Worm (Caenorhabditis elegans) whole organism, mixed stage, embryonic: ENCODE data around the gene ops-1.

ENCODE experiments used
- M03D4.4 ChIP-seq: sonication (generic microtip); optimal IDR thresholded peaks from 2 replicates; lab custom pipeline; 2017; ENCODE audit warnings: mild to moderate bottlenecking, missing genetic modification characterization, missing compliant biosample characterization
- bed-3 ChIP-seq: fragments of 200-800 bp; sonication (Bioruptor generic); optimal IDR thresholded peaks from 3 replicates; lab custom pipeline; 2018; ENCODE audit warnings: mild to moderate bottlenecking, missing genetic modification characterization, moderate library complexity, missing compliant biosample characterization
- blmp-1 ChIP-seq: fragments of 150-350 bp; optimal IDR thresholded peaks from 2 replicates; lab custom pipeline; 2014; ENCODE audit warnings: missing biosample characterization, missing genetic modification characterization
- ceh-39 ChIP-seq: fragments of 150-350 bp; optimal IDR thresholded peaks from 2 replicates; lab custom pipeline; 2014; ENCODE audit warnings: missing biosample characterization, missing genetic modification characterization
- ceh-43 ChIP-seq: fragments of 200-800 bp; sonication (Bioruptor generic); optimal IDR thresholded peaks from 2 replicates; lab custom pipeline; 2018; ENCODE audit warnings: mild to moderate bottlenecking, missing genetic modification characterization, moderate library complexity, missing compliant biosample characterization
- ceh-83 ChIP-seq: fragments of 200-800 bp; sonication (Bioruptor generic); optimal IDR thresholded peaks from 2 replicates; lab custom pipeline; 2018; ENCODE audit warnings: mild to moderate bottlenecking, missing genetic modification characterization, missing compliant biosample characterization
- ces-1 ChIP-seq: fragments of 150-350 bp; optimal IDR thresholded peaks from 2 replicates; lab custom pipeline; 2014; ENCODE audit warnings: missing biosample characterization, missing genetic modification reagents, missing genetic modification characterization
- cnd-1 ChIP-seq: fragments of 200-800 bp; sonication (Bioruptor generic); optimal IDR thresholded peaks from 2 replicates; lab custom pipeline; 2018; ENCODE audit warnings: mild to moderate bottlenecking, missing genetic modification characterization, missing compliant biosample characterization
- drap-1 ChIP-seq: fragments of 200-800 bp; sonication (Bioruptor generic); optimal IDR thresholded peaks from 3 replicates; lab custom pipeline; 2018; ENCODE audit warnings: mild to moderate bottlenecking, missing genetic modification characterization, missing compliant biosample characterization
- elt-1 ChIP-seq: sonication (generic microtip); optimal IDR thresholded peaks from 2 replicates; lab custom pipeline; 2017; ENCODE audit warnings: missing genetic modification characterization, mild to moderate bottlenecking, missing compliant biosample characterization, antibody characterized with exemption, moderate library complexity, borderline replicate concordance; ENCODE audit not compliant: insufficient read depth
- elt-3 ChIP-seq: fragments of 150-350 bp; optimal IDR thresholded peaks from 2 replicates; lab custom pipeline; 2014; ENCODE audit warnings: missing biosample characterization, missing genetic modification characterization
- flh-1 ChIP-seq: fragments of 200-800 bp; sonication (Bioruptor generic); optimal IDR thresholded peaks from 2 replicates; lab custom pipeline; 2018; ENCODE audit warnings: mild to moderate bottlenecking, missing genetic modification characterization, moderate library complexity, missing compliant biosample characterization
- ham-2 ChIP-seq: fragments of 200-800 bp; sonication (Bioruptor generic); optimal IDR thresholded peaks from 2 replicates; lab custom pipeline; 2018; ENCODE audit warnings: mild to moderate bottlenecking, missing genetic modification characterization, missing compliant biosample characterization
- hlh-1 ChIP-seq: fragments of 150-350 bp; optimal IDR thresholded peaks from 2 replicates; lab custom pipeline; 2014; ENCODE audit warnings: missing biosample characterization, missing genetic modification reagents, missing genetic modification characterization
- lin-13 ChIP-seq: fragments of 150-350 bp; optimal IDR thresholded peaks from 2 replicates; lab custom pipeline; 2014; ENCODE audit warnings: missing biosample characterization, missing genetic modification characterization
- lin-32 ChIP-seq: fragments of 200-800 bp; sonication (Bioruptor generic); optimal IDR thresholded peaks from 2 replicates; lab custom pipeline; 2018; ENCODE audit warnings: mild to moderate bottlenecking, missing genetic modification characterization, missing compliant biosample characterization
- lsy-2 ChIP-seq: fragments of 150-350 bp; optimal IDR thresholded peaks from 2 replicates; lab custom pipeline; 2014; ENCODE audit warnings: missing biosample characterization, missing genetic modification characterization
- mab-5 ChIP-seq: fragments of 150-350 bp; optimal IDR thresholded peaks from 2 replicates; lab custom pipeline; 2014; ENCODE audit warnings: missing biosample characterization, missing genetic modification characterization
- mep-1 ChIP-seq: fragments of 150-350 bp; optimal IDR thresholded peaks from 2 replicates; lab custom pipeline; 2017; ENCODE audit warnings: missing biosample characterization, missing genetic modification reagents, missing genetic modification characterization, inconsistent platforms
- mls-2 ChIP-seq: sonication (generic microtip); optimal IDR thresholded peaks from 2 replicates; lab custom pipeline; 2016; ENCODE audit warnings: mild to moderate bottlenecking, missing genetic modification characterization, moderate library complexity, missing compliant biosample characterization
- nhr-12 ChIP-seq: fragments of 150-350 bp; optimal IDR thresholded peaks from 2 replicates; lab custom pipeline; 2014; ENCODE audit warnings: missing biosample characterization, missing genetic modification characterization
- nhr-2 ChIP-seq: fragments of 150-350 bp; optimal IDR thresholded peaks from 2 replicates; lab custom pipeline; 2014; ENCODE audit warnings: missing biosample characterization, missing genetic modification characterization
- nhr-237 ChIP-seq: fragments of 150-350 bp; optimal IDR thresholded peaks from 2 replicates; lab custom pipeline; 2014; ENCODE audit warnings: missing biosample characterization, missing genetic modification characterization
- nhr-28 ChIP-seq: fragments of 150-350 bp; optimal IDR thresholded peaks from 2 replicates; lab custom pipeline; 2014; ENCODE audit warnings: missing biosample characterization, missing genetic modification characterization
- nhr-76 ChIP-seq: sonication (generic microtip); optimal IDR thresholded peaks from 2 replicates; lab custom pipeline; 2017; ENCODE audit warnings: missing biosample characterization, missing genetic modification characterization
- pha-4 ChIP-seq: fragments of 150-350 bp; optimal IDR thresholded peaks from 2 replicates; lab custom pipeline; 2018; ENCODE audit warnings: missing biosample characterization, missing genetic modification reagents, missing genetic modification characterization
- sem-2 ChIP-seq: fragments of 200-800 bp; sonication (Bioruptor generic); optimal IDR thresholded peaks from 2 replicates; lab custom pipeline; 2018; ENCODE audit warnings: mild to moderate bottlenecking, missing genetic modification characterization, missing compliant biosample characterization
- snpc-4 ChIP-seq: fragments of 150-350 bp; optimal IDR thresholded peaks from 2 replicates; lab custom pipeline; 2014; ENCODE audit warnings: missing biosample characterization, missing genetic modification characterization
- sptf-1 ChIP-seq: sonication (generic microtip); optimal IDR thresholded peaks from 2 replicates; lab custom pipeline; 2017; ENCODE audit warnings: mild to moderate bottlenecking, missing genetic modification characterization, moderate library complexity, missing compliant biosample characterization
- tbx-8 ChIP-seq: fragments of 200-800 bp; sonication (Bioruptor generic); optimal IDR thresholded peaks from 2 replicates; lab custom pipeline; 2018; ENCODE audit warnings: mild to moderate bottlenecking, missing genetic modification characterization, moderate library complexity, missing compliant biosample characterization
- unc-120 ChIP-seq: sonication (generic microtip); optimal IDR thresholded peaks from 2 replicates; lab custom pipeline; 2017; ENCODE audit warnings: missing genetic modification characterization, missing compliant biosample characterization; ENCODE audit not compliant: poor library complexity, severe bottlenecking
- unc-39 ChIP-seq: fragments of 150-350 bp; optimal IDR thresholded peaks from 2 replicates; lab custom pipeline; 2014; ENCODE audit warnings: missing biosample characterization, missing genetic modification characterization
- unc-62 ChIP-seq: fragments of 150-350 bp; optimal IDR thresholded peaks from 2 replicates; lab custom pipeline; 2014; ENCODE audit warnings: missing biosample characterization, missing genetic modification reagents, missing genetic modification characterization
- zip-8 ChIP-seq: fragments of 150-350 bp; optimal IDR thresholded peaks from 2 replicates; lab custom pipeline; 2014; ENCODE audit warnings: missing biosample characterization, missing genetic modification characterization
- ztf-11 ChIP-seq: fragments of 150-350 bp; optimal IDR thresholded peaks from 2 replicates; lab custom pipeline; 2014; ENCODE audit warnings: missing biosample characterization, missing genetic modification characterization

The ops-1 gene

DNA sequence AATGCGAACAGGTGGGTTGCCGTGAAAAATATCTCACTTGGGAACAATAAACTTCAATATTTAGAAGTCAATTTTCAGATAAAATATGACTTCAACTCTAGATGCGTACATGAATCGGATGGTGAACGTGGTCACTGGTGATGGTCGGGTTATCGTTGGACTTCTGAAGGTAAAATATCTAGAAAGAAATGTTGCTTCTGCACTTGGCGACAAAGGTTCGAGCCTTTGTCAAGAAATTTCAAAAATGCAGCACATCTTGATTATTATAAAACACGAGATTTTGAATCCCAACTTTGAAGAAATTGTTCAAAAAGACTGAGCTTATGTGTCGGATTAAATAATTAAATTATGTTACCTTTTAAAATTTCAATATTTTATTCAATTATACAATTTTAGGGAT lies 42.3 kb upstream of the ops-1 start, which contains the start of gene lsm-8:
Gene lsm-8 (plus strand): TSS at position 79 of the 400 bp plus-strand sequence.
- TF ChIP-seq nhr-28 (tag; lab: Kevin White, UChicago), result no peak
- TF ChIP-seq sem-2 (GFP tag; lab: Kevin White, UChicago), result no peak
- TF ChIP-seq M03D4.4, result no peak
- no peak for TF ChIP-seq bed-3
- TF ChIP-seq lin-32 (GFP tag; lab: Kevin White, UChicago), result no peak
- TF ChIP-seq unc-39, result no peak
- TF ChIP-seq ceh-43, result no peak
- TF ChIP-seq ceh-39 (tag; lab: Kevin White, UChicago), result no peak
- no peak for TF ChIP-seq snpc-4 (tag; lab: Kevin White, UChicago)
- no peak for TF ChIP-seq blmp-1 (tag; lab: Kevin White, UChicago)
- TF ChIP-seq mep-1 (tag; lab: Kevin White, UChicago), result no peak
- TF ChIP-seq unc-120, result no peak
- no peak for TF ChIP-seq cnd-1
- TF ChIP-seq pha-4 (tag; lab: Kevin White, UChicago), result no peak
- TF ChIP-seq flh-1 (GFP tag; lab: Kevin White, UChicago), result no peak
- no peak for TF ChIP-seq drap-1 (GFP tag; lab: Kevin White, UChicago)

- TF ChIP-seq nhr-76 (tag; lab: Kevin White, UChicago) (no peak), pha-4 (tag; lab: Kevin White, UChicago) (no peak), ceh-43 (no peak), M03D4.4 (no peak), elt-1 (no peak), blmp-1 (tag; lab: Kevin White, UChicago) (no peak), ceh-83 (GFP tag; lab: Kevin White, UChicago) (no peak), nhr-12 (tag; lab: Kevin White, UChicago) (no peak), unc-120 (no peak), nhr-28 (tag; lab: Kevin White, UChicago) (no peak), flh-1 (GFP tag; lab: Kevin White, UChicago) (no peak), snpc-4 (tag; lab: Kevin White, UChicago) (no peak), unc-62 (GFP tag; lab: Kevin White, UChicago) (no peak), lin-13 (tag; lab: Kevin White, UChicago) (no peak), mep-1 (tag; lab: Kevin White, UChicago) (no peak), elt-3 (tag; lab: Kevin White, UChicago) (no peak), ztf-11 (tag; lab: Kevin White, UChicago) (no peak), lsy-2 (tag; lab: Kevin White, UChicago) (no peak)
These were observed 41.6 kb upstream of the ops-1 start for ce11 chrIV:6325772-6326171.

DNA sequence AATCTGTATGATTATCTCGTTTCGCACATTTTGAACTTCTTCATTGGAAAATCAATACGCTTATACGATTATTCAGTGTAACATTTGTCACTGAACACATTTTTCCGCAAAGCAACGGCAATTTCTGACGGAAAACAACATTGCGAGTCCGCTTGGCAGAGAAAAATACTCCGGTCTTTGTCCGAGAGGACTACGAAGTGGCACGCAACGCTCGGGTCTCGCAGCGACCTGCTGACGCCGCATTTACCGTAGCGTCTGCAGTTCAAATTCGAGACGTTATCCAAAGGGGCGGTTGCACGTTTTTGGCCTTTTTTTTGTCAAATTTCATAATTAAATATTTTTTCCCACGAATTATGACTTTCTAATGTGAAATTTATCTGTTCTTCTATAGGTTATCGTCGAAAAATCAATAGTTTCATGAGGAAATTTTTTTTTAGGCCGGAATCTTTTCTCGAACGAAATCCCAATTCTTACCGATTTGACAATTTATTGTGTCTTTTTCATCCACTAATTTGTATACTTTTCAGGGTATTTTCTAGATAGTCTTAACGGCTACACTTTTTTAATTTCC lies 39.6 kb upstream of the ops-1 start, which contains the start of gene sqd-1:
Gene sqd-1 (plus strand): TSS at position 521 of the 571 bp plus-strand sequence.
- TF ChIP-seq lsy-2 (tag; lab: Kevin White, UChicago), result peak; percentile 97
- TF ChIP-seq nhr-2 (tag; lab: Kevin White, UChicago), result peak; percentile 46
- TF ChIP-seq tbx-8 (GFP tag; lab: Kevin White, UChicago), result no peak
- TF ChIP-seq M03D4.4, result peak; percentile 76
- peak; percentile 86 for TF ChIP-seq sptf-1 (tag; lab: Kevin White, UChicago)
- TF ChIP-seq snpc-4 (tag; lab: Kevin White, UChicago), result no peak
- TF ChIP-seq nhr-76 (tag; lab: Kevin White, UChicago), result no peak
- no peak for TF ChIP-seq mab-5 (tag; lab: Kevin White, UChicago)
- no peak for TF ChIP-seq flh-1 (GFP tag; lab: Kevin White, UChicago)
- TF ChIP-seq mls-2 (tag; lab: Kevin White, UChicago), result peak; percentile 72
- TF ChIP-seq unc-62 (GFP tag; lab: Kevin White, UChicago), result peak; percentile 69
- peak; percentile 80 for TF ChIP-seq ceh-39 (tag; lab: Kevin White, UChicago)
- no peak for TF ChIP-seq unc-39
- peak; percentile 92 for TF ChIP-seq lin-13 (tag; lab: Kevin White, UChicago)
- TF ChIP-seq zip-8, result no peak
- TF ChIP-seq ztf-11 (tag; lab: Kevin White, UChicago), result no peak
- TF ChIP-seq bed-3, result peak; percentile 22
- TF ChIP-seq ceh-43, result no peak
- TF ChIP-seq ces-1 (GFP tag; lab: Kevin White, UChicago), result peak; percentile 76
- TF ChIP-seq lin-32 (GFP tag; lab: Kevin White, UChicago), result peak; percentile 47
- peak; percentile 65 for TF ChIP-seq cnd-1
- no peak for TF ChIP-seq blmp-1 (tag; lab: Kevin White, UChicago)
- TF ChIP-seq pha-4 (tag; lab: Kevin White, UChicago), result peak; percentile 98
- no peak for TF ChIP-seq nhr-12 (tag; lab: Kevin White, UChicago)
- no peak for TF ChIP-seq elt-3 (tag; lab: Kevin White, UChicago)
- TF ChIP-seq mep-1 (tag; lab: Kevin White, UChicago), result peak; percentile 84
- peak; percentile 64 for TF ChIP-seq ham-2 (GFP tag; lab: Kevin White, UChicago)
- TF ChIP-seq nhr-237 (tag; lab: Kevin White, UChicago), result peak; percentile 93
- TF ChIP-seq nhr-28 (tag; lab: Kevin White, UChicago), result no peak
- TF ChIP-seq hlh-1 (tag; lab: Kevin White, UChicago), result peak; percentile 78
- TF ChIP-seq drap-1 (GFP tag; lab: Kevin White, UChicago), result peak; percentile 72
- TF ChIP-seq elt-1, result no peak
- no peak for TF ChIP-seq sem-2 (GFP tag; lab: Kevin White, UChicago)
- TF ChIP-seq unc-120, result peak; percentile 68
- no peak for TF ChIP-seq ceh-83 (GFP tag; lab: Kevin White, UChicago)
